Worm (Caenorhabditis elegans) whole organism, young adult: Measurements from ENCODE around the gene K08D8.12.
"Not testable (repeated sequence)": the region's sequence is repeated elsewhere in the genome, so short reads cannot be mapped to it uniquely, and the experiment has no call there.

Experiments
- F49E8.2 ChIP-seq: sonication (generic microtip); optimal IDR thresholded peaks from 3 replicates; lab custom pipeline; 2017; ENCODE audit warnings: missing genetic modification characterization, mild to moderate bottlenecking, missing compliant biosample characterization, antibody characterized with exemption, moderate library complexity; ENCODE audit not compliant: insufficient read depth
- F55B11.4 ChIP-seq: sonication (generic microtip); optimal IDR thresholded peaks from 2 replicates; lab custom pipeline; 2016; ENCODE audit warnings: missing compliant biosample characterization, missing genetic modification characterization, borderline replicate concordance; ENCODE audit not compliant: insufficient read depth
- T26A5.8 ChIP-seq: sonication (generic microtip); optimal IDR thresholded peaks from 2 replicates; lab custom pipeline; 2016; ENCODE audit warnings: missing genetic modification characterization, missing compliant biosample characterization
- ZK185.1 ChIP-seq: sonication (generic microtip); optimal IDR thresholded peaks from 2 replicates; lab custom pipeline; 2016; ENCODE audit warnings: mild to moderate bottlenecking, missing genetic modification characterization, missing compliant biosample characterization; ENCODE audit not compliant: poor library complexity, severe bottlenecking
- akir-1 ChIP-seq: fragments of 200-800 bp; sonication (Bioruptor generic); optimal IDR thresholded peaks from 2 replicates; lab custom pipeline; 2018; ENCODE audit warnings: mild to moderate bottlenecking, missing genetic modification characterization, moderate library complexity, missing compliant biosample characterization
- atf-7 ChIP-seq: sonication (generic microtip); optimal IDR thresholded peaks from 2 replicates; lab custom pipeline; 2017; ENCODE audit warnings: mild to moderate bottlenecking, missing genetic modification characterization, missing compliant biosample characterization
- attf-6 ChIP-seq: fragments of 200-800 bp; sonication (Bioruptor generic); IDR thresholded peaks from 2 replicates; pipeline ENCODE4 v1.3.6; 2022; ENCODE audit warnings: missing genetic modification reagents, missing genetic modification characterization, missing compliant biosample characterization
- bed-2 ChIP-seq: fragments of 200-800 bp; sonication (Bioruptor generic); IDR thresholded peaks from 2 replicates; pipeline ENCODE4 v1.3.6; 2022; ENCODE audit warnings: missing genetic modification reagents, missing genetic modification characterization, missing compliant biosample characterization
- cebp-1 ChIP-seq, 2 experiments: fragments of 200-800 bp in 1 of 2; sonication (Bioruptor generic) in 1 of 2; sonication (generic microtip) in 1 of 2; IDR thresholded peaks in 1 of 2; optimal IDR thresholded peaks in 1 of 2; 2 replicates each; pipeline versions ENCODE4 v1.3.6 to Lab custom; 2017 to 2022; ENCODE audit warnings: missing compliant biosample characterization in 2 of 2, missing genetic modification characterization in 2 of 2, mild to moderate bottlenecking in 1 of 2, missing genetic modification reagents in 1 of 2, moderate library complexity in 1 of 2
- ceh-40 ChIP-seq: fragments of 200-800 bp; sonication (Bioruptor generic); IDR thresholded peaks from 2 replicates; pipeline ENCODE4 v1.3.6; 2022; ENCODE audit warnings: missing genetic modification characterization, missing compliant biosample characterization
- ceh-91 ChIP-seq: fragments of 200-800 bp; sonication (Bioruptor generic); IDR thresholded peaks from 2 replicates; pipeline ENCODE4 v1.3.6; 2022; ENCODE audit warnings: missing genetic modification reagents, missing genetic modification characterization, missing compliant biosample characterization
- ekl-4 ChIP-seq: fragments of 200-800 bp; sonication (Bioruptor generic); IDR thresholded peaks from 2 replicates; pipeline ENCODE4 v1.3.6; 2022; ENCODE audit warnings: missing genetic modification reagents, missing genetic modification characterization, missing compliant biosample characterization
- fkh-3 ChIP-seq: sonication (generic microtip); optimal IDR thresholded peaks from 2 replicates; lab custom pipeline; 2016; ENCODE audit warnings: mild to moderate bottlenecking, missing genetic modification characterization, missing compliant biosample characterization
- hmg-20 ChIP-seq: fragments of 200-800 bp; sonication (Bioruptor generic); IDR thresholded peaks from 2 replicates; pipeline ENCODE4 v1.3.6; 2022; ENCODE audit warnings: missing genetic modification reagents, missing genetic modification characterization, missing compliant biosample characterization
- hrde-1 ChIP-seq: sonication (generic microtip); optimal IDR thresholded peaks from 2 replicates; lab custom pipeline; 2016; ENCODE audit warnings: missing genetic modification characterization, mild to moderate bottlenecking, missing compliant biosample characterization, moderate library complexity, missing genotype, missing genetic modification reagents, borderline replicate concordance
- let-607 ChIP-seq, 2 experiments: fragments of 200-800 bp in 1 of 2; sonication (Bioruptor generic) in 1 of 2; sonication (generic microtip) in 1 of 2; optimal IDR thresholded peaks; 2 replicates each; lab custom pipeline; 2016 to 2018; ENCODE audit warnings: mild to moderate bottlenecking in 2 of 2, missing compliant biosample characterization in 2 of 2, missing genetic modification characterization in 2 of 2, moderate library complexity in 2 of 2, missing genotype in 1 of 2
- lir-1 ChIP-seq: fragments of 200-800 bp; sonication (Bioruptor generic); conservative IDR thresholded peaks from 2 replicates; pipeline ENCODE4 v1.3.6; 2022; ENCODE audit warnings: missing genetic modification reagents, missing genetic modification characterization, missing compliant biosample characterization
- madf-10 ChIP-seq: sonication (generic microtip); optimal IDR thresholded peaks from 2 replicates; lab custom pipeline; 2016; ENCODE audit warnings: mild to moderate bottlenecking, missing genetic modification characterization, missing compliant biosample characterization
- nhr-179 ChIP-seq: sonication (generic microtip); optimal IDR thresholded peaks from 2 replicates; lab custom pipeline; 2016; ENCODE audit warnings: mild to moderate bottlenecking, missing genetic modification characterization, missing compliant biosample characterization
- nhr-80 ChIP-seq: sonication (generic microtip); optimal IDR thresholded peaks from 2 replicates; lab custom pipeline; 2016; ENCODE audit warnings: missing genetic modification characterization, missing compliant biosample characterization
- repo-1 ChIP-seq: sonication (generic microtip); optimal IDR thresholded peaks from 2 replicates; lab custom pipeline; 2017; ENCODE audit warnings: mild to moderate bottlenecking, missing genetic modification characterization, missing compliant biosample characterization
- snpc-3.4 ChIP-seq: sonication (generic microtip); optimal IDR thresholded peaks from 2 replicates; lab custom pipeline; 2017; ENCODE audit warnings: missing genetic modification characterization, mild to moderate bottlenecking, missing compliant biosample characterization, antibody characterized with exemption, moderate library complexity, missing genotype, missing genetic modification reagents
- somi-1 ChIP-seq: fragments of 200-800 bp; sonication (Bioruptor generic); optimal IDR thresholded peaks from 2 replicates; lab custom pipeline; 2018; ENCODE audit warnings: mild to moderate bottlenecking, missing genetic modification characterization, missing compliant biosample characterization
- zfh-2 ChIP-seq: fragments of 200-800 bp; sonication (Bioruptor generic); conservative IDR thresholded peaks from 2 replicates; pipeline ENCODE4 v1.3.6; 2022; ENCODE audit warnings: missing genetic modification reagents, missing genetic modification characterization, missing compliant biosample characterization
- ztf-18 ChIP-seq: sonication (generic microtip); optimal IDR thresholded peaks from 2 replicates; lab custom pipeline; 2016; ENCODE audit warnings: missing genotype, mild to moderate bottlenecking, missing genetic modification characterization, missing compliant biosample characterization
- ztf-22 ChIP-seq: fragments of 200-800 bp; sonication (Bioruptor generic); optimal IDR thresholded peaks from 2 replicates; lab custom pipeline; 2018; ENCODE audit warnings: mild to moderate bottlenecking, missing genetic modification characterization, moderate library complexity, missing compliant biosample characterization
- ztf-25 ChIP-seq: fragments of 200-800 bp; sonication (Bioruptor generic); IDR thresholded peaks from 2 replicates; pipeline ENCODE4 v1.3.6; 2022; ENCODE audit warnings: missing genetic modification reagents, missing genetic modification characterization, missing compliant biosample characterization
- ztf-28 ChIP-seq: fragments of 200-800 bp; sonication (Bioruptor generic); IDR thresholded peaks from 2 replicates; pipeline ENCODE4 v1.3.6; 2022; ENCODE audit warnings: missing genetic modification reagents, missing genetic modification characterization, missing compliant biosample characterization

K08D8.12 gene

ce11 chrIV:12875260-12875659 lies 18.0 kb upstream of the K08D8.12 start, which contains the start of gene ZK896.1:
Gene ZK896.1, minus strand, starts transcription at chrIV:12875360.
- TF ChIP-seq ztf-18 (tag; lab: Kevin White, UChicago); F49E8.2 (tag; lab: Kevin White, UChicago); ceh-91 (GFP tag; lab: Robert Waterston, UW): not testable (repeated sequence)

ce11 chrIV:12876558-12876957 lies 16.7 kb upstream of the K08D8.12 start:
- TF ChIP-seq somi-1 (GFP tag; lab: Kevin White, UChicago) (no peak), nhr-80 (tag; lab: Kevin White, UChicago) (peak; percentile 52)

ce11 chrIV:12879557-12879956 lies 13.7 kb upstream of the K08D8.12 start, which contains the start of gene ZK896.5:
Gene ZK896.5, minus strand, starts transcription at chrIV:12879645.
- TF ChIP-seq akir-1 (GFP tag; lab: Kevin White, UChicago), result no peak
- TF ChIP-seq repo-1 (tag; lab: Kevin White, UChicago), result no peak
- TF ChIP-seq ztf-22 (GFP tag; lab: Kevin White, UChicago), result no peak
- peak; percentile 42 for TF ChIP-seq nhr-80 (tag; lab: Kevin White, UChicago)

- TF ChIP-seq zfh-2 (GFP tag; lab: Robert Waterston, UW) (no peak), fkh-3 (tag; lab: Kevin White, UChicago) (no peak), ZK185.1 (no peak), ztf-28 (GFP tag; lab: Robert Waterston, UW) (no peak), ztf-25 (no peak), ekl-4 (no peak), T26A5.8 (tag; lab: Kevin White, UChicago) (no peak), hmg-20 (GFP tag; lab: Robert Waterston, UW) (no peak), F55B11.4 (tag; lab: Kevin White, UChicago) (no peak), nhr-179 (no peak), hrde-1 (tag; lab: Kevin White, UChicago) (no peak), bed-2 (GFP tag; lab: Robert Waterston, UW) (no peak), attf-6 (no peak)
- TF ChIP-seq, all 124 proteins: peak for 0
These were observed 10.1 kb upstream of the K08D8.12 start, which contains the start of gene ZK896.4 for ce11 chrIV:12883190-12883589. Gene ZK896.4, minus strand, starts transcription at chrIV:12883290.

- TF ChIP-seq madf-10 (tag; lab: Kevin White, UChicago) (no peak), ceh-40 (GFP tag; lab: Robert Waterston, UW) (no peak), snpc-3.4 (no peak), cebp-1 (GFP tag; IDR thresholded peaks at IDR 0.05; lab: Robert Waterston, UW) (no peak), cebp-1 (tag; optimal IDR thresholded peaks at IDR 0.05; lab: Kevin White, UChicago) (no peak)
These were observed 7.3 kb upstream of the K08D8.12 start for ce11 chrIV:12886012-12886411.

- TF ChIP-seq lir-1 (GFP tag; lab: Robert Waterston, UW) (no peak), let-607 (tag; optimal IDR thresholded peaks at IDR 0.05; lab: Kevin White, UChicago) (no peak), nhr-80 (tag; lab: Kevin White, UChicago) (peak; percentile 87), atf-7 (tag; lab: Kevin White, UChicago) (peak; percentile 36), repo-1 (tag; lab: Kevin White, UChicago) (no peak)
These were observed 2.8 kb upstream of the K08D8.12 start, which contains the start of gene K08D8.6 for ce11 chrIV:12890445-12890844. Gene K08D8.6, minus strand, starts transcription at chrIV:12890508.
